Fruit fly (Drosophila melanogaster): ENCODE data around the gene asl.
A peak's percentile ranks its signal among the peaks of the same experiment; 100 is the strongest.

asl gene

dm6 chr3R:5648569-5649476, 42.5 kb upstream of the asl start, which contains the start of the genes MTA1-like and Sec23 (continued):
- TF ChIP-seq acj6 (GFP tag; optimal IDR thresholded peaks at IDR 0.05) = peak; percentile 80
- TF ChIP-seq CG11294 (GFP tag; IDR thresholded peaks at IDR 0.05) = 0 out of 2 replicates have a peak, but pooled peaks have one; percentile 11
- peak; percentile 76 for TF ChIP-seq OdsH (GFP tag; optimal IDR thresholded peaks at IDR 0.05)
- TF ChIP-seq CG6163 (GFP tag; IDR thresholded peaks at IDR 0.05) = peak; percentile 31; the same call in 1 of the 3 replicates
- TF ChIP-seq CG16779 (tag; optimal IDR thresholded peaks at IDR 0.05) = no peak
- TF ChIP-seq Ets96B (tag; optimal IDR thresholded peaks at IDR 0.05) = peak; percentile 44
- peak; percentile 11; the same call in 1 of the 2 replicates for TF ChIP-seq Gug (GFP tag; IDR thresholded peaks at IDR 0.05)
- TF ChIP-seq CG15336 (GFP tag; IDR thresholded peaks at IDR 0.05) = no peak
- peak; percentile 63 for TF ChIP-seq achi (GFP tag; optimal IDR thresholded peaks at IDR 0.05)
- peak; percentile 44 for TF ChIP-seq pdm3 (GFP tag; optimal IDR thresholded peaks at IDR 0.05)
- TF ChIP-seq CG8632 (GFP tag; optimal IDR thresholded peaks at IDR 0.05) = peak; percentile 61
- TF ChIP-seq fd85E (GFP tag; optimal IDR thresholded peaks at IDR 0.05) = no peak
- TF ChIP-seq Smox (GFP tag; optimal IDR thresholded peaks at IDR 0.05) = peak; percentile 45
- TF ChIP-seq CG32006 (GFP tag; optimal IDR thresholded peaks at IDR 0.05) = peak; percentile 66
- TF ChIP-seq CG8319 (GFP tag; optimal IDR thresholded peaks at IDR 0.05) = peak; percentile 34
- peak; percentile 58 for TF ChIP-seq CG6792 (GFP tag; optimal IDR thresholded peaks at IDR 0.05)
- TF ChIP-seq Lpt (GFP tag; optimal IDR thresholded peaks at IDR 0.05) = peak; percentile 4
- TF ChIP-seq Hr4 (GFP tag; optimal IDR thresholded peaks at IDR 0.05) = peak; percentile 61
- TF ChIP-seq CG6854 (GFP tag; optimal IDR thresholded peaks at IDR 0.05) = peak; percentile 12
- peak; percentile 21 to 28 for TF ChIP-seq ss (GFP tag; optimal IDR thresholded peaks at IDR 0.05)

- peak; percentile 18 for TF ChIP-seq Sox14 (GFP tag; optimal IDR thresholded peaks at IDR 0.05)
- TF ChIP-seq Gug (GFP tag; IDR thresholded peaks at IDR 0.05) = 0 out of 2 replicates have a peak, but pooled peaks have one; percentile 11
- no peak for TF ChIP-seq CG11902 (GFP tag; optimal IDR thresholded peaks at IDR 0.05)
- TF ChIP-seq CG6792 (GFP tag; optimal IDR thresholded peaks at IDR 0.05) = peak; percentile 5
- 0 out of 3 replicates have a peak, but pooled peaks have one; percentile 38 for TF ChIP-seq CG6163 (GFP tag; IDR thresholded peaks at IDR 0.05)
- peak; percentile 17 for TF ChIP-seq CG3032 (tag; optimal IDR thresholded peaks at IDR 0.05)
- peak; percentile 60 for TF ChIP-seq Eip93F (GFP tag; optimal IDR thresholded peaks at IDR 0.05)
- peak; percentile 22 for TF ChIP-seq CG34406 (GFP tag; optimal IDR thresholded peaks at IDR 0.05)
- peak; percentile 83 for TF ChIP-seq Eip78C (GFP tag)
- TF ChIP-seq CG10669 (GFP tag; optimal IDR thresholded peaks at IDR 0.05) = no peak
- peak; percentile 88 for TF ChIP-seq svp (GFP tag)
- TF ChIP-seq lz (GFP tag; optimal IDR thresholded peaks at IDR 0.05) = no peak
- peak; percentile 10; the same call in 1 of the 2 replicates for TF ChIP-seq CG15336 (GFP tag; IDR thresholded peaks at IDR 0.05)
- TF ChIP-seq CG31627 (GFP tag; optimal IDR thresholded peaks at IDR 0.05) = peak; percentile 24
- TF ChIP-seq CG11294 (GFP tag; IDR thresholded peaks at IDR 0.05) = no peak
- TF ChIP-seq CG6854 (GFP tag; optimal IDR thresholded peaks at IDR 0.05) = no peak
- TF ChIP-seq fkh (GFP tag; optimal IDR thresholded peaks at IDR 0.05) = peak; percentile 41
- peak; percentile 7 for TF ChIP-seq cyc (GFP tag; optimal IDR thresholded peaks at IDR 0.05)
- TF ChIP-seq esn (GFP tag; optimal IDR thresholded peaks at IDR 0.05) = peak; percentile 28
- peak; percentile 22 for TF ChIP-seq vri (GFP tag; optimal IDR thresholded peaks at IDR 0.05)
Measured at dm6 chr3R:5647705-5648568, 41.6 kb upstream of the asl start.

dm6 chr3R:5643421-5643820, 37.1 kb upstream of the asl start:
- peak; percentile 86 for TF ChIP-seq svp (GFP tag)
- TF ChIP-seq CG11902 (GFP tag; optimal IDR thresholded peaks at IDR 0.05) = no peak
- TF ChIP-seq net (GFP tag; optimal IDR thresholded peaks at IDR 0.05) = no peak
- no peak for TF ChIP-seq dac (GFP tag; optimal IDR thresholded peaks at IDR 0.05)
- TF ChIP-seq Hr38 (GFP tag; optimal IDR thresholded peaks at IDR 0.05) = no peak
